Fruit fly (Drosophila melanogaster) whole organism, embryonic: ENCODE measurements around the gene CG3078.
A peak's percentile ranks its signal among the peaks of the same experiment; 100 is the strongest.

Experiments
- Abd-B ChIP-seq: fragments of 200-800 bp; sonication (Bioruptor generic); optimal IDR thresholded peaks from 2 replicates; lab custom pipeline; 2018; ENCODE audit warnings: missing biosample characterization, mild to moderate bottlenecking, missing genetic modification characterization, moderate library complexity
- B-H2 ChIP-seq: fragments of 200-800 bp; sonication (Bioruptor generic); optimal IDR thresholded peaks from 2 replicates; lab custom pipeline; 2018; ENCODE audit warnings: missing biosample characterization, mild to moderate bottlenecking, missing genetic modification characterization
- CG10366 ChIP-seq: fragments of 200-800 bp; sonication (Bioruptor generic); IDR thresholded peaks from 2 replicates; pipeline ENCODE4 v1.3.6; 2022; ENCODE audit warnings: missing biosample characterization, missing genetic modification characterization
- CG11247 ChIP-seq: fragments of 200-800 bp; sonication (Bioruptor generic); IDR thresholded peaks from 2 replicates; pipeline ENCODE4 v1.3.6; 2022; ENCODE audit warnings: missing biosample characterization, missing genetic modification characterization
- CG12391 ChIP-seq: fragments of 200-800 bp; sonication (Bioruptor generic); optimal IDR thresholded peaks from 3 replicates; lab custom pipeline; 2018; ENCODE audit warnings: missing biosample characterization, mild to moderate bottlenecking, missing genetic modification characterization, moderate library complexity
- CG12769 ChIP-seq: fragments of 200-800 bp; sonication (Bioruptor generic); optimal IDR thresholded peaks from 2 replicates; lab custom pipeline; 2019; ENCODE audit warnings: missing biosample characterization, mild to moderate bottlenecking, missing genetic modification characterization, moderate library complexity
- CG14710 ChIP-seq: fragments of 200-800 bp; sonication (Bioruptor generic); optimal IDR thresholded peaks from 3 replicates; lab custom pipeline; 2019; ENCODE audit warnings: missing biosample characterization, mild to moderate bottlenecking, missing genetic modification characterization, moderate library complexity
- CG14965 ChIP-seq: fragments of 200-800 bp; sonication (Bioruptor generic); optimal IDR thresholded peaks from 2 replicates; lab custom pipeline; 2016; ENCODE audit warnings: missing biosample characterization, missing genetic modification characterization, borderline replicate concordance
- CG15011 ChIP-seq: fragments of 200-800 bp; sonication (Bioruptor generic); optimal IDR thresholded peaks from 3 replicates; lab custom pipeline; 2018; ENCODE audit warnings: missing biosample characterization, mild to moderate bottlenecking, missing genetic modification characterization
- CG17612 ChIP-seq: fragments of 200-800 bp; sonication (Bioruptor generic); IDR thresholded peaks from 2 replicates; pipeline ENCODE4 v1.3.6; 2022; ENCODE audit warnings: missing biosample characterization, missing genetic modification characterization
- CG17829 ChIP-seq: fragments of 200-800 bp; optimal IDR thresholded peaks from 2 replicates; lab custom pipeline; 2019; ENCODE audit warnings: missing biosample characterization, mild to moderate bottlenecking, missing genetic modification characterization, moderate library complexity
- CG4424 ChIP-seq: fragments of 200-800 bp; sonication (Bioruptor generic); optimal IDR thresholded peaks from 3 replicates; lab custom pipeline; 2016; ENCODE audit warnings: missing biosample characterization, missing genetic modification characterization
- CG4730 ChIP-seq: fragments of 200-800 bp; sonication (Bioruptor generic); IDR thresholded peaks from 2 replicates; pipeline ENCODE4 v1.3.6; 2022; ENCODE audit warnings: missing biosample characterization, missing genetic modification characterization
- CG8290 ChIP-seq, 3 experiments: fragments of 200-800 bp; sonication (Bioruptor generic); optimal IDR thresholded peaks; 2 replicates each; lab custom pipeline; 2016 to 2019; ENCODE audit warnings: missing biosample characterization in 3 of 3, missing genetic modification characterization in 3 of 3, mild to moderate bottlenecking in 2 of 3, moderate library complexity in 1 of 3
- CG8478 ChIP-seq: fragments of >200 bp; optimal IDR thresholded peaks from 2 replicates; lab custom pipeline; 2018
- CG9727 ChIP-seq: fragments of 200-800 bp; sonication (Bioruptor generic); optimal IDR thresholded peaks from 3 replicates; lab custom pipeline; 2017; ENCODE audit warnings: missing biosample characterization, mild to moderate bottlenecking, missing genetic modification characterization
- CHES-1-like ChIP-seq: fragments of 200-800 bp; sonication (Bioruptor generic); optimal IDR thresholded peaks from 2 replicates; lab custom pipeline; 2016; ENCODE audit warnings: missing biosample characterization, missing genetic modification characterization
- Deaf1 ChIP-seq: fragments of 200-800 bp; optimal IDR thresholded peaks from 3 replicates; lab custom pipeline; 2019; ENCODE audit warnings: missing biosample characterization, mild to moderate bottlenecking, missing genetic modification characterization, moderate library complexity
- Doc3 ChIP-seq: fragments of 200-800 bp; sonication (Bioruptor generic); IDR thresholded peaks from 3 replicates; pipeline ENCODE4 v1.3.6; 2022; ENCODE audit warnings: missing biosample characterization, missing genetic modification characterization; ENCODE audit not compliant: partially characterized antibody
- Ets65A ChIP-seq: fragments of 200-800 bp; sonication (Bioruptor generic); peaks from one replicate; lab custom pipeline; 2016; ENCODE audit warnings: missing biosample characterization, missing genetic modification characterization
- Hr3 ChIP-seq: fragments of 200-800 bp; sonication (Bioruptor generic); optimal IDR thresholded peaks from 3 replicates; lab custom pipeline; 2016; ENCODE audit warnings: missing biosample characterization, missing genetic modification characterization
- Lpt ChIP-seq: fragments of >200 bp; optimal IDR thresholded peaks from 2 replicates; lab custom pipeline; 2018; ENCODE audit warnings: missing biosample characterization, missing genetic modification characterization
- NK7.1 ChIP-seq: fragments of 200-800 bp; sonication (Bioruptor generic); optimal IDR thresholded peaks from 3 replicates; lab custom pipeline; 2016; ENCODE audit warnings: missing biosample characterization, missing genetic modification characterization
- PHDP ChIP-seq: fragments of 200-800 bp; sonication (Bioruptor generic); optimal IDR thresholded peaks from 3 replicates; lab custom pipeline; 2018; ENCODE audit warnings: missing biosample characterization, mild to moderate bottlenecking, missing genetic modification characterization, moderate library complexity
- Six4 ChIP-seq: fragments of 200-800 bp; sonication (Bioruptor generic); optimal IDR thresholded peaks from 2 replicates; lab custom pipeline; 2016; ENCODE audit warnings: missing biosample characterization, missing genetic modification characterization
- Sox100B ChIP-seq: fragments of 200-800 bp; sonication (Bioruptor generic); optimal IDR thresholded peaks from 3 replicates; lab custom pipeline; 2018; ENCODE audit warnings: missing biosample characterization, mild to moderate bottlenecking, missing genetic modification characterization
- Taf1 ChIP-seq: fragments of 200-800 bp; sonication (Bioruptor generic); IDR thresholded peaks from 2 replicates; pipeline ENCODE4 v1.3.6; 2022; ENCODE audit warnings: missing biosample characterization, missing genetic modification characterization
- ap ChIP-seq: fragments of 200-800 bp; sonication (Bioruptor generic); IDR thresholded peaks from 2 replicates; pipeline ENCODE4 v1.3.6; 2022; ENCODE audit warnings: missing biosample characterization, missing genetic modification characterization
- ash1 ChIP-seq: fragments of 200-800 bp; sonication (Bioruptor generic); optimal IDR thresholded peaks from 2 replicates; lab custom pipeline; 2018; ENCODE audit warnings: missing biosample characterization, mild to moderate bottlenecking, missing genetic modification characterization
- br ChIP-seq: fragments of >200 bp; optimal IDR thresholded peaks from 2 replicates; lab custom pipeline; 2017
- cad ChIP-seq: fragments of >200 bp; optimal IDR thresholded peaks from 2 replicates; lab custom pipeline; 2017; ENCODE audit warnings: missing biosample characterization, missing genetic modification characterization
- chn ChIP-seq: fragments of 200-800 bp; sonication (Bioruptor generic); optimal IDR thresholded peaks from 2 replicates; lab custom pipeline; 2016; ENCODE audit warnings: missing biosample characterization, missing genetic modification characterization
- cwo ChIP-seq: fragments of 200-800 bp; sonication (Bioruptor generic); optimal IDR thresholded peaks from 3 replicates; lab custom pipeline; 2017; ENCODE audit warnings: missing biosample characterization, missing genetic modification characterization, mild to moderate bottlenecking, moderate library complexity, missing genetic modification reagents
- fd3F ChIP-seq: fragments of 200-800 bp; sonication (Bioruptor generic); optimal IDR thresholded peaks from 2 replicates; lab custom pipeline; 2018; ENCODE audit warnings: missing biosample characterization, mild to moderate bottlenecking, missing genetic modification characterization, moderate library complexity
- gce ChIP-seq: fragments of 200-800 bp; sonication (Bioruptor generic); IDR thresholded peaks from 3 replicates; pipeline ENCODE4 v1.3.6; 2022; ENCODE audit warnings: missing biosample characterization, missing genetic modification characterization
- gfzf ChIP-seq: fragments of 200-800 bp; sonication (Bioruptor generic); optimal IDR thresholded peaks from 2 replicates; lab custom pipeline; 2016; ENCODE audit warnings: missing biosample characterization, mild to moderate bottlenecking, missing genetic modification characterization, moderate library complexity
- maf-S ChIP-seq: fragments of 200-800 bp; sonication (Bioruptor generic); optimal IDR thresholded peaks from 2 replicates; lab custom pipeline; 2016; ENCODE audit warnings: missing biosample characterization, missing genetic modification characterization
- oc ChIP-seq: fragments of 200-800 bp; sonication (Bioruptor generic); optimal IDR thresholded peaks from 2 replicates; lab custom pipeline; 2018; ENCODE audit warnings: missing biosample characterization, mild to moderate bottlenecking, missing genetic modification characterization, moderate library complexity
- pb ChIP-seq: fragments of 200-800 bp; sonication (Bioruptor generic); optimal IDR thresholded peaks from 3 replicates; lab custom pipeline; 2016; ENCODE audit warnings: missing biosample characterization, missing genetic modification characterization
- phol ChIP-seq: fragments of 200-800 bp; sonication (Bioruptor generic); optimal IDR thresholded peaks from 3 replicates; lab custom pipeline; 2018; ENCODE audit warnings: missing biosample characterization, mild to moderate bottlenecking, missing genetic modification characterization, moderate library complexity
- pita ChIP-seq: fragments of 200-800 bp; sonication (Bioruptor generic); optimal IDR thresholded peaks from 2 replicates; lab custom pipeline; 2017; ENCODE audit warnings: missing biosample characterization, mild to moderate bottlenecking, missing genetic modification characterization
- pros ChIP-seq: fragments of 200-800 bp; sonication (Bioruptor generic); optimal IDR thresholded peaks from 3 replicates; lab custom pipeline; 2019; ENCODE audit warnings: missing biosample characterization, mild to moderate bottlenecking, missing genetic modification characterization, moderate library complexity
- repo ChIP-seq: fragments of 200-800 bp; sonication (Bioruptor generic); optimal IDR thresholded peaks from 2 replicates; lab custom pipeline; 2016; ENCODE audit warnings: missing biosample characterization, missing genetic modification characterization
- sens ChIP-seq: fragments of 200-800 bp; sonication (Bioruptor generic); peaks from one replicate; lab custom pipeline; 2016; ENCODE audit warnings: missing biosample characterization, missing genetic modification characterization
- sug ChIP-seq: fragments of 200-800 bp; optimal IDR thresholded peaks from 2 replicates; lab custom pipeline; 2019; ENCODE audit warnings: missing biosample characterization, mild to moderate bottlenecking, missing genetic modification characterization, moderate library complexity
- tna ChIP-seq: fragments of 200-800 bp; sonication (Bioruptor generic); IDR thresholded peaks from 2 replicates; pipeline ENCODE4 v1.3.6; 2022; ENCODE audit warnings: missing biosample characterization, missing genetic modification characterization; ENCODE audit not compliant: partially characterized antibody
- trem ChIP-seq: fragments of 200-800 bp; optimal IDR thresholded peaks from 3 replicates; lab custom pipeline; 2019; ENCODE audit warnings: missing biosample characterization, mild to moderate bottlenecking, missing genetic modification characterization, moderate library complexity
- ttk ChIP-seq: fragments of 200-800 bp; sonication (Bioruptor generic); IDR thresholded peaks from 2 replicates; pipeline ENCODE4 v2.1.2; 2022; ENCODE audit warnings: missing biosample characterization, missing genetic modification characterization
- vvl ChIP-seq: fragments of 200-800 bp; sonication (Bioruptor generic); IDR thresholded peaks from 2 replicates; pipeline ENCODE4 v1.3.6; 2022; ENCODE audit warnings: missing biosample characterization, missing genetic modification characterization
- z ChIP-seq: fragments of 200-800 bp; sonication (Bioruptor generic); IDR thresholded peaks from 3 replicates; pipeline ENCODE4 v1.3.6; 2022; ENCODE audit warnings: missing biosample characterization, missing genetic modification characterization

The CG3078 gene

dm6 chrX:2293294-2293988 lies 33.8 kb upstream of the CG3078 start, which contains the start of gene CG2865 (continued):
- TF ChIP-seq CG15011 (GFP tag; lab: Kevin White, UChicago) (peak; percentile 94), CG14710 (peak; percentile 93), NK7.1 (GFP tag; lab: Kevin White, UChicago) (peak; percentile 90), sens (GFP tag; lab: Kevin White, UChicago) (peak; percentile 99), chn (peak; percentile 81), CG12391 (tag; lab: Kevin White, UChicago) (peak; percentile 96), PHDP (peak; percentile 97), z (GFP tag; lab: Robert Waterston, UW) (peak; percentile 80), tna (GFP tag; lab: Robert Waterston, UW) (0 out of 2 replicates have a peak, but pooled peaks have one; percentile 43), Deaf1 (tag; lab: Kevin White, UChicago) (peak; percentile 83), pros (peak; percentile 93), ash1 (GFP tag; lab: Kevin White, UChicago) (peak; percentile 17), CG8290 (GFP tag; optimal IDR thresholded peaks at IDR 0.05; lab: Kevin White, UChicago) (peak; percentile 62), CG8290 (tag; optimal IDR thresholded peaks at IDR 0.05; lab: Kevin White, UChicago) (peak; percentile 70 to 88), phol (tag; lab: Kevin White, UChicago) (peak; percentile 92), pb (peak; percentile 83), trem (peak; percentile 87), Lpt (GFP tag; lab: Kevin White, UChicago) (no peak), CG11247 (peak; percentile 72), cwo (GFP tag; lab: Kevin White, UChicago) (peak; percentile 94), Abd-B (GFP tag; lab: Kevin White, UChicago) (peak; percentile 86), Sox100B (GFP tag; lab: Kevin White, UChicago) (peak; percentile 96), gce (GFP tag; lab: Robert Waterston, UW) (peak; percentile 29; the same call in 2 of the 3 replicates), pita (GFP tag; lab: Kevin White, UChicago) (no peak), ttk (GFP tag; lab: Robert Waterston, UW) (peak; percentile 72), sug (tag; lab: Kevin White, UChicago) (peak; percentile 96), gfzf (peak; percentile 6), CG9727 (GFP tag; lab: Kevin White, UChicago) (peak; percentile 93), fd3F (GFP tag; lab: Kevin White, UChicago) (peak; percentile 94), br (lab: Kevin White, UChicago) (no peak), B-H2 (GFP tag; lab: Kevin White, UChicago) (peak; percentile 96), repo (GFP tag; lab: Kevin White, UChicago) (peak; percentile 78), CHES-1-like (GFP tag; lab: Kevin White, UChicago) (peak; percentile 96), CG12769 (tag; lab: Kevin White, UChicago) (peak; percentile 94), CG4424 (GFP tag; lab: Kevin White, UChicago) (peak; percentile 91), Six4 (peak; percentile 88), maf-S (peak; percentile 91), CG14965 (peak; percentile 74), CG17829 (tag; lab: Kevin White, UChicago) (peak; percentile 95), Taf1 (GFP tag; lab: Robert Waterston, UW) (peak; percentile 83), CG4730 (GFP tag; lab: Robert Waterston, UW) (peak; percentile 78), CG17612 (GFP tag; lab: Robert Waterston, UW) (no peak), CG10366 (GFP tag; lab: Robert Waterston, UW) (peak; percentile 73), CG8478 (no peak), vvl (GFP tag; lab: Robert Waterston, UW) (peak; percentile 94), ap (peak; percentile 79), Doc3 (GFP tag; lab: Robert Waterston, UW) (no peak), Hr3 (GFP tag; lab: Kevin White, UChicago) (peak; percentile 92), cad (GFP tag; lab: Kevin White, UChicago) (no peak), oc (peak; percentile 88), Ets65A (GFP tag; lab: Kevin White, UChicago) (peak; percentile 97)
